Worm (Caenorhabditis elegans): ENCODE measurements around the gene mxl-3.
A peak's percentile ranks its signal among the peaks of the same experiment; 100 is the strongest.

Gene mxl-3

ce11 chrX:13350804-13351747 is at the start of gene mxl-3:
Gene mxl-3 (minus strand): TSS chrX:13350804.
- TF ChIP-seq gmeb-1 (tag; optimal IDR thresholded peaks at IDR 0.05): peak; percentile 15
- TF ChIP-seq lin-11 (tag; optimal IDR thresholded peaks at IDR 0.05): no peak
- no peak for TF ChIP-seq ZK546.5 (tag; optimal IDR thresholded peaks at IDR 0.05)
- TF ChIP-seq elt-1 (tag; optimal IDR thresholded peaks at IDR 0.05): no peak
- no peak for TF ChIP-seq mab-5 (tag; optimal IDR thresholded peaks at IDR 0.05)
- peak; percentile 58 for TF ChIP-seq blmp-1 (tag; optimal IDR thresholded peaks at IDR 0.05; ENCODE audit: insufficient read depth)
- no peak for TF ChIP-seq ztf-4 (tag; optimal IDR thresholded peaks at IDR 0.05)
- TF ChIP-seq nhr-21 (tag; optimal IDR thresholded peaks at IDR 0.05): peak; percentile 65
- no peak for TF ChIP-seq alr-1 (tag; optimal IDR thresholded peaks at IDR 0.05)
- TF ChIP-seq ztf-11 (tag; optimal IDR thresholded peaks at IDR 0.05): no peak
- no peak for TF ChIP-seq sem-4 (tag; optimal IDR thresholded peaks at IDR 0.05)
- no peak for TF ChIP-seq R02D3.7 (tag; optimal IDR thresholded peaks at IDR 0.05)
- TF ChIP-seq zag-1 (tag; optimal IDR thresholded peaks at IDR 0.05): no peak
- peak; percentile 44 for TF ChIP-seq nhr-25 (tag; optimal IDR thresholded peaks at IDR 0.05)
- peak; percentile 2 for TF ChIP-seq C34F6.9 (tag; optimal IDR thresholded peaks at IDR 0.05)
- peak; percentile 48 for TF ChIP-seq lin-13 (GFP tag; optimal IDR thresholded peaks at IDR 0.05)
- TF ChIP-seq F13H6.1 (tag; optimal IDR thresholded peaks at IDR 0.05): peak; percentile 57
- TF ChIP-seq egl-27 (tag; optimal IDR thresholded peaks at IDR 0.05): no peak
- TF ChIP-seq peb-1 (tag; optimal IDR thresholded peaks at IDR 0.05): no peak
- peak; percentile 73 for TF ChIP-seq ama-1 (optimal IDR thresholded peaks at IDR 0.05)
- peak; percentile 88 for TF ChIP-seq sma-9 (GFP tag; optimal IDR thresholded peaks at IDR 0.05)
- TF ChIP-seq sma-9 (tag; optimal IDR thresholded peaks at IDR 0.05): no peak
- peak in 1 of 2 experiments; percentile 55 for TF ChIP-seq lsy-2 (tag; optimal IDR thresholded peaks at IDR 0.05)
- no peak for TF ChIP-seq unc-39 (tag; optimal IDR thresholded peaks at IDR 0.05)
- TF ChIP-seq mbf-1 (tag; optimal IDR thresholded peaks at IDR 0.05): no peak
- TF ChIP-seq unc-55 (GFP tag; optimal IDR thresholded peaks at IDR 0.05): no peak
- no peak for TF ChIP-seq nhr-10 (tag; optimal IDR thresholded peaks at IDR 0.05)
- no peak for TF ChIP-seq nhr-77 (tag; optimal IDR thresholded peaks at IDR 0.05)
- TF ChIP-seq mdl-1 (tag; optimal IDR thresholded peaks at IDR 0.05): peak in 1 of 2 experiments; percentile 11
- TF ChIP-seq nhr-11 (tag; optimal IDR thresholded peaks at IDR 0.05): no peak
- peak; percentile 53 for TF ChIP-seq nhr-129 (tag; optimal IDR thresholded peaks at IDR 0.05)
- no peak for TF ChIP-seq ztf-1 (GFP tag; conservative IDR thresholded peaks at IDR 0.05)
- no peak for TF ChIP-seq aly-2 (tag; optimal IDR thresholded peaks at IDR 0.05)
- no peak for TF ChIP-seq nhr-6 (tag; optimal IDR thresholded peaks at IDR 0.05)
- TF ChIP-seq dmd-4 (tag; optimal IDR thresholded peaks at IDR 0.05): no peak
- TF ChIP-seq nhr-23 (tag; optimal IDR thresholded peaks at IDR 0.05): no peak
- no peak for TF ChIP-seq crh-2 (tag; optimal IDR thresholded peaks at IDR 0.05)
- peak; percentile 14 for TF ChIP-seq fos-1 (tag; optimal IDR thresholded peaks at IDR 0.05)
- TF ChIP-seq snpc-4 (tag; optimal IDR thresholded peaks at IDR 0.05): no peak
- TF ChIP-seq lin-39 (tag; optimal IDR thresholded peaks at IDR 0.05): no peak
- TF ChIP-seq ceh-82 (tag; optimal IDR thresholded peaks at IDR 0.05): no peak

- TF ChIP-seq nhr-77 (tag; optimal IDR thresholded peaks at IDR 0.05) (no peak), snpc-4 (tag; optimal IDR thresholded peaks at IDR 0.05) (no peak), ZK546.5 (tag; optimal IDR thresholded peaks at IDR 0.05) (no peak), skn-1 (tag; optimal IDR thresholded peaks at IDR 0.05) (no peak), dmd-4 (tag; optimal IDR thresholded peaks at IDR 0.05) (no peak), ztf-1 (GFP tag; conservative IDR thresholded peaks at IDR 0.05) (no peak), nhr-25 (tag; optimal IDR thresholded peaks at IDR 0.05) (no peak), sma-3 (GFP tag; optimal IDR thresholded peaks at IDR 0.05) (no peak), blmp-1 (tag; optimal IDR thresholded peaks at IDR 0.05; ENCODE audit: insufficient read depth) (no peak), egl-27 (tag; optimal IDR thresholded peaks at IDR 0.05) (no peak), ztf-4 (tag; optimal IDR thresholded peaks at IDR 0.05) (no peak), mdl-1 (tag; optimal IDR thresholded peaks at IDR 0.05) (no peak), mab-5 (tag; optimal IDR thresholded peaks at IDR 0.05) (no peak), F13H6.1 (tag; optimal IDR thresholded peaks at IDR 0.05) (no peak), nhr-11 (tag; optimal IDR thresholded peaks at IDR 0.05) (no peak), lin-13 (GFP tag; optimal IDR thresholded peaks at IDR 0.05) (no peak)
Measured at ce11 chrX:13399221-13399620, 48.6 kb upstream of the mxl-3 start, which contains the start of gene F02C12.2. Gene F02C12.2 (minus strand): TSS chrX:13399321.
